Fruit fly (Drosophila melanogaster) whole organism, embryonic: ENCODE results near the gene msn.

Experiments
- BtbVII ChIP-seq: fragments of 200-800 bp; sonication (Bioruptor generic); optimal IDR thresholded peaks from 3 replicates; lab custom pipeline; 2017; ENCODE audit warnings: missing biosample characterization, mild to moderate bottlenecking, missing genetic modification characterization
- C15 ChIP-seq: fragments of 200-800 bp; sonication (Bioruptor generic); IDR thresholded peaks from 3 replicates; pipeline ENCODE4 v1.3.6; 2022; ENCODE audit warnings: missing biosample characterization, missing genetic modification characterization
- CG11504 ChIP-seq: fragments of 200-800 bp; sonication (Bioruptor generic); optimal IDR thresholded peaks from 3 replicates; lab custom pipeline; 2019; ENCODE audit warnings: missing biosample characterization, mild to moderate bottlenecking, missing genetic modification characterization, moderate library complexity
- CG13624 ChIP-seq: fragments of 200-800 bp; sonication (Bioruptor generic); optimal IDR thresholded peaks from 2 replicates; lab custom pipeline; 2016; ENCODE audit warnings: missing biosample characterization, missing genetic modification characterization
- CG15269 ChIP-seq: fragments of 200-800 bp; sonication (Bioruptor generic); optimal IDR thresholded peaks from 2 replicates; lab custom pipeline; 2018; ENCODE audit warnings: missing biosample characterization, mild to moderate bottlenecking, missing genetic modification characterization, moderate library complexity
- CG15696 ChIP-seq: fragments of 200-800 bp; sonication (Bioruptor generic); optimal IDR thresholded peaks from 2 replicates; lab custom pipeline; 2019; ENCODE audit warnings: missing biosample characterization, mild to moderate bottlenecking, missing genetic modification characterization, moderate library complexity
- CG1602 ChIP-seq: fragments of 200-800 bp; sonication (Bioruptor generic); optimal IDR thresholded peaks from 3 replicates; lab custom pipeline; 2016; ENCODE audit warnings: missing biosample characterization, missing genetic modification characterization
- CG17568 ChIP-seq: fragments of 200-800 bp; sonication (Bioruptor generic); optimal IDR thresholded peaks from 2 replicates; lab custom pipeline; 2018; ENCODE audit warnings: missing biosample characterization, mild to moderate bottlenecking, missing genetic modification characterization, moderate library complexity
- CG17829 ChIP-seq: fragments of 200-800 bp; optimal IDR thresholded peaks from 2 replicates; lab custom pipeline; 2019; ENCODE audit warnings: missing biosample characterization, mild to moderate bottlenecking, missing genetic modification characterization, moderate library complexity
- CG2120 ChIP-seq: fragments of 200-800 bp; sonication (Bioruptor generic); optimal IDR thresholded peaks from 3 replicates; lab custom pipeline; 2016; ENCODE audit warnings: missing biosample characterization, missing genetic modification characterization
- CG32767 ChIP-seq: fragments of 200-800 bp; sonication (Bioruptor generic); IDR thresholded peaks from 2 replicates; pipeline ENCODE4 v1.3.6; 2022; ENCODE audit warnings: missing biosample characterization, missing genetic modification characterization
- CG3847 ChIP-seq: fragments of 200-800 bp; sonication (Bioruptor generic); IDR thresholded peaks from 2 replicates; pipeline ENCODE4 v1.3.6; 2022; ENCODE audit warnings: missing biosample characterization, missing genetic modification characterization
- CG4360 ChIP-seq: fragments of 200-800 bp; sonication (Bioruptor generic); IDR thresholded peaks from 2 replicates; pipeline ENCODE4 v1.3.6; 2022; ENCODE audit warnings: missing biosample characterization, missing genetic modification characterization
- CG6813 ChIP-seq: fragments of 200-800 bp; sonication (Bioruptor generic); optimal IDR thresholded peaks from 2 replicates; lab custom pipeline; 2017; ENCODE audit warnings: missing biosample characterization, missing genetic modification characterization, mild to moderate bottlenecking, moderate library complexity, missing genetic modification reagents
- CG7745 ChIP-seq: fragments of 200-800 bp; sonication (Bioruptor generic); optimal IDR thresholded peaks from 2 replicates; lab custom pipeline; 2018; ENCODE audit warnings: missing biosample characterization, mild to moderate bottlenecking, missing genetic modification characterization, moderate library complexity
- CG7928 ChIP-seq: fragments of 200-800 bp; sonication (Bioruptor generic); optimal IDR thresholded peaks from 2 replicates; lab custom pipeline; 2017; ENCODE audit warnings: missing biosample characterization, mild to moderate bottlenecking, missing genetic modification characterization
- CG7987 ChIP-seq: fragments of 200-800 bp; sonication (Bioruptor generic); optimal IDR thresholded peaks from 2 replicates; lab custom pipeline; 2018; ENCODE audit warnings: missing biosample characterization, mild to moderate bottlenecking, missing genetic modification characterization, moderate library complexity
- CG9727 ChIP-seq: fragments of 200-800 bp; sonication (Bioruptor generic); optimal IDR thresholded peaks from 3 replicates; lab custom pipeline; 2017; ENCODE audit warnings: missing biosample characterization, mild to moderate bottlenecking, missing genetic modification characterization
- CG9797 ChIP-seq: fragments of 200-800 bp; sonication (Bioruptor generic); optimal IDR thresholded peaks from 3 replicates; lab custom pipeline; 2018; ENCODE audit warnings: missing biosample characterization, mild to moderate bottlenecking, missing genetic modification characterization
- Fer2 ChIP-seq: fragments of 200-800 bp; sonication (Bioruptor generic); optimal IDR thresholded peaks from 2 replicates; lab custom pipeline; 2018; ENCODE audit warnings: missing biosample characterization, mild to moderate bottlenecking, missing genetic modification characterization, moderate library complexity
- Fer3 ChIP-seq: fragments of 200-800 bp; sonication (Bioruptor generic); optimal IDR thresholded peaks from 2 replicates; lab custom pipeline; 2018; ENCODE audit warnings: missing biosample characterization, mild to moderate bottlenecking, missing genetic modification characterization, moderate library complexity
- Gug ChIP-seq: fragments of 200-800 bp; sonication (Bioruptor generic); IDR thresholded peaks from 4 replicates; pipeline ENCODE4 v1.3.6; 2022; ENCODE audit warnings: missing biosample characterization, missing genetic modification characterization
- HmgZ ChIP-seq: fragments of 200-800 bp; sonication (Bioruptor generic); optimal IDR thresholded peaks from 2 replicates; lab custom pipeline; 2018; ENCODE audit warnings: missing biosample characterization, mild to moderate bottlenecking, missing genetic modification characterization
- Hmr ChIP-seq: fragments of 200-800 bp; sonication (Bioruptor generic); optimal IDR thresholded peaks from 3 replicates; lab custom pipeline; 2017; ENCODE audit warnings: mild to moderate bottlenecking, missing biosample characterization, missing genetic modification reagents, missing genetic modification characterization
- Hr39 ChIP-seq: fragments of >200 bp; optimal IDR thresholded peaks from 2 replicates; lab custom pipeline; 2017
- Mad ChIP-seq: fragments of 200-800 bp; sonication (Bioruptor generic); optimal IDR thresholded peaks from 2 replicates; lab custom pipeline; 2016; ENCODE audit warnings: missing biosample characterization, missing genetic modification characterization
- Meics ChIP-seq: fragments of 200-800 bp; sonication (Bioruptor generic); optimal IDR thresholded peaks from 2 replicates; lab custom pipeline; 2017; ENCODE audit warnings: missing biosample characterization, mild to moderate bottlenecking, missing genetic modification characterization
- Mes4 ChIP-seq: fragments of 200-800 bp; sonication (Bioruptor generic); optimal IDR thresholded peaks from 2 replicates; lab custom pipeline; 2016; ENCODE audit warnings: missing biosample characterization, missing genetic modification characterization
- NC2α ChIP-seq: fragments of 200-800 bp; sonication (Bioruptor generic); optimal IDR thresholded peaks from 2 replicates; lab custom pipeline; 2016; ENCODE audit warnings: missing biosample characterization, missing genetic modification characterization
- NC2β ChIP-seq: fragments of 200-800 bp; sonication (Bioruptor generic); optimal IDR thresholded peaks from 2 replicates; lab custom pipeline; 2016; ENCODE audit warnings: missing biosample characterization, missing genetic modification characterization
- Neu2 ChIP-seq: fragments of 200-800 bp; sonication (Bioruptor generic); optimal IDR thresholded peaks from 3 replicates; lab custom pipeline; 2016; ENCODE audit warnings: missing biosample characterization, missing genetic modification characterization, borderline replicate concordance
- NfI ChIP-seq: fragments of 200-800 bp; sonication (Bioruptor generic); optimal IDR thresholded peaks from 3 replicates; lab custom pipeline; 2018; ENCODE audit warnings: missing biosample characterization, mild to moderate bottlenecking, missing genetic modification characterization, moderate library complexity
- Spps ChIP-seq: fragments of 200-800 bp; sonication (Bioruptor generic); optimal IDR thresholded peaks from 2 replicates; lab custom pipeline; 2018; ENCODE audit warnings: missing biosample characterization, mild to moderate bottlenecking, missing genetic modification characterization
- ac ChIP-seq: fragments of 200-800 bp; sonication (Bioruptor generic); optimal IDR thresholded peaks from 3 replicates; lab custom pipeline; 2017; ENCODE audit warnings: missing biosample characterization, mild to moderate bottlenecking, missing genetic modification characterization
- amos ChIP-seq: fragments of 200-800 bp; sonication (Bioruptor generic); IDR thresholded peaks from 2 replicates; pipeline ENCODE4 v1.3.6; 2022; ENCODE audit warnings: missing biosample characterization, missing genetic modification characterization; ENCODE audit not compliant: partially characterized antibody
- dati ChIP-seq: fragments of 200-800 bp; sonication (Bioruptor generic); IDR thresholded peaks from 2 replicates; pipeline ENCODE4 v1.3.6; 2022; ENCODE audit warnings: missing biosample characterization, missing genetic modification characterization
- disco-r ChIP-seq: fragments of 200-800 bp; sonication (Bioruptor generic); optimal IDR thresholded peaks from 2 replicates; lab custom pipeline; 2016; ENCODE audit warnings: missing biosample characterization, missing genetic modification characterization
- dm ChIP-seq: fragments of 200-800 bp; sonication (Bioruptor generic); optimal IDR thresholded peaks from 3 replicates; lab custom pipeline; 2016; ENCODE audit warnings: missing biosample characterization, missing genetic modification characterization
- eve ChIP-seq, 2 experiments: fragments of >200 bp; optimal IDR thresholded peaks; 2 replicates each; lab custom pipeline; 2017; ENCODE audit warnings: missing biosample characterization in 2 of 2, missing genetic modification characterization in 2 of 2
- ham ChIP-seq: fragments of 200-800 bp; sonication (Bioruptor generic); IDR thresholded peaks from 2 replicates; pipeline ENCODE4 v1.3.6; 2022; ENCODE audit warnings: missing biosample characterization, missing genetic modification characterization
- hbn ChIP-seq: fragments of 200-800 bp; sonication (Bioruptor generic); IDR thresholded peaks from 2 replicates; pipeline ENCODE4 v1.3.6; 2022; ENCODE audit warnings: missing biosample characterization, missing genetic modification characterization; ENCODE audit not compliant: partially characterized antibody
- lola ChIP-seq, 3 experiments: fragments of >200 bp in 2 of 3; fragments of 200-800 bp in 1 of 3; sonication (Bioruptor generic) in 1 of 3; optimal IDR thresholded peaks; 2 replicates each; lab custom pipeline; 2017 to 2019; ENCODE audit warnings: missing biosample characterization in 3 of 3, missing genetic modification characterization in 3 of 3, mild to moderate bottlenecking in 1 of 3, moderate library complexity in 1 of 3
- oc ChIP-seq: fragments of 200-800 bp; sonication (Bioruptor generic); optimal IDR thresholded peaks from 2 replicates; lab custom pipeline; 2018; ENCODE audit warnings: missing biosample characterization, mild to moderate bottlenecking, missing genetic modification characterization, moderate library complexity
- otp ChIP-seq: fragments of 200-800 bp; sonication (Bioruptor generic); IDR thresholded peaks from 3 replicates; pipeline ENCODE4, ENCODE4 v1.3.6; 2022; ENCODE audit warnings: missing biosample characterization, missing genetic modification characterization
- stc ChIP-seq: fragments of 200-800 bp; sonication (Bioruptor generic); IDR thresholded peaks from 2 replicates; pipeline ENCODE4 v1.3.6; 2022; ENCODE audit warnings: missing biosample characterization, missing genetic modification characterization
- sug ChIP-seq: fragments of 200-800 bp; optimal IDR thresholded peaks from 2 replicates; lab custom pipeline; 2019; ENCODE audit warnings: missing biosample characterization, mild to moderate bottlenecking, missing genetic modification characterization, moderate library complexity
- tgo ChIP-seq: fragments of 200-800 bp; sonication (Bioruptor generic); IDR thresholded peaks from 3 replicates; pipeline ENCODE4 v1.3.6; 2022; ENCODE audit warnings: missing biosample characterization, missing genetic modification characterization
- tio ChIP-seq: fragments of 200-800 bp; sonication (Bioruptor generic); optimal IDR thresholded peaks from 2 replicates; lab custom pipeline; 2017; ENCODE audit warnings: missing biosample characterization, missing genetic modification characterization, inconsistent platforms
- toy ChIP-seq: fragments of 200-800 bp; sonication (Bioruptor generic); IDR thresholded peaks from 2 replicates; pipeline ENCODE4 v1.3.6; 2022; ENCODE audit warnings: missing biosample characterization, missing genetic modification characterization
- zen ChIP-seq: fragments of 200-800 bp; sonication (Bioruptor generic); optimal IDR thresholded peaks from 3 replicates; lab custom pipeline; 2018; ENCODE audit warnings: missing biosample characterization, mild to moderate bottlenecking, missing genetic modification characterization, moderate library complexity
- zfh2 ChIP-seq: fragments of 200-800 bp; sonication (Bioruptor generic); optimal IDR thresholded peaks from 2 replicates; lab custom pipeline; 2016; ENCODE audit warnings: missing biosample characterization, missing genetic modification characterization

msn gene

DNA sequence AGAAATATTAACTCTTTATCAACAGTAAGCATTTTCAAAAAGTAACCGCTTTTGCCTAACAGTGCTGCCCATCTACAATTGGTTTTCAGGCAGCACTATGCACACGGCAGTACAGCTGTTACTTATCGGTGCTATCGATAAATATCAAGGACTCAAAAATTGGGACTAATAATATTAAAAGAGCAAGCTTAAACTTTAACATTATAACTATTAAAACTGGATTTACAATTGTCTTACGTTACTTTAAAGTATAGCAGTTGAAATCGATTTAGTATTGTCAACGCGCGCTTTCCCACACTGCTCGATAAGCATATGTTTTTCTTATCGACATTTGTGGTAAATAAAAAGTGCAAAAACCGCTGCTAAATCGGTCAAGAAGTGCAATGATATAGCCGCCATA lies 45.1 kb upstream of the msn start, which contains the start of the genes CG42245 and MEP-1 (continued):
- TF ChIP-seq Mad (GFP tag; lab: Kevin White, UChicago): peak; percentile 54
- TF ChIP-seq Fer2 (tag; lab: Kevin White, UChicago): no peak
- TF ChIP-seq CG3847 (GFP tag; lab: Robert Waterston, UW): peak; percentile 71
- TF ChIP-seq BtbVII (GFP tag; lab: Kevin White, UChicago): no peak
- TF ChIP-seq CG7928 (GFP tag; lab: Kevin White, UChicago): no peak
- TF ChIP-seq sug (tag; lab: Kevin White, UChicago): peak; percentile 42
- no peak for TF ChIP-seq ac (GFP tag; lab: Kevin White, UChicago)
- no peak for TF ChIP-seq CG7745 (tag; lab: Kevin White, UChicago)
- no peak for TF ChIP-seq CG4360
- TF ChIP-seq Hmr (GFP tag; lab: Kevin White, UChicago): peak; percentile 31
- no peak for TF ChIP-seq oc (tag; lab: Kevin White, UChicago)
- TF ChIP-seq hbn (GFP tag; lab: Robert Waterston, UW): peak; percentile 53
- no peak for TF ChIP-seq zen (tag; lab: Kevin White, UChicago)
- TF ChIP-seq lola (GFP tag; optimal IDR thresholded peaks at IDR 0.05; lab: Kevin White, UChicago): peak in 1 of 3 experiments; percentile 32
- TF ChIP-seq CG17829 (tag; lab: Kevin White, UChicago): peak; percentile 59
- TF ChIP-seq eve (GFP tag; optimal IDR thresholded peaks at IDR 0.05; lab: Kevin White, UChicago): no peak
- TF ChIP-seq C15 (GFP tag; lab: Robert Waterston, UW): no peak
- TF ChIP-seq Hr39: no peak
- TF ChIP-seq toy: no peak
- peak; percentile 66 for TF ChIP-seq CG11504
- TF ChIP-seq tgo (GFP tag; lab: Robert Waterston, UW): no peak; the same call in 2 of the 3 replicates
- peak; percentile 26 for TF ChIP-seq CG1602 (GFP tag; lab: Kevin White, UChicago)
- peak; percentile 19 for TF ChIP-seq Fer3
- TF ChIP-seq Neu2 (GFP tag; lab: Kevin White, UChicago): no peak
- peak; percentile 58 for TF ChIP-seq HmgZ
- TF ChIP-seq CG13624 (GFP tag; lab: Kevin White, UChicago): peak; percentile 72
- TF ChIP-seq CG32767 (GFP tag; lab: Robert Waterston, UW): no peak
- no peak for TF ChIP-seq CG7987 (GFP tag; lab: Kevin White, UChicago)
- no peak for TF ChIP-seq Gug (GFP tag; lab: Robert Waterston, UW)
- TF ChIP-seq CG15696 (tag; lab: Kevin White, UChicago): no peak
- no peak for TF ChIP-seq stc
- peak; percentile 49 for TF ChIP-seq Mes4 (GFP tag; lab: Kevin White, UChicago)
- peak; percentile 33 for TF ChIP-seq zfh2 (GFP tag; lab: Kevin White, UChicago)
- no peak for TF ChIP-seq disco-r (GFP tag; lab: Kevin White, UChicago)
- peak; percentile 37 for TF ChIP-seq CG9797 (GFP tag; lab: Kevin White, UChicago)
- peak; percentile 45 for TF ChIP-seq Meics (GFP tag; lab: Kevin White, UChicago)
- TF ChIP-seq NC2α (GFP tag; lab: Kevin White, UChicago): peak; percentile 41
- no peak for TF ChIP-seq CG17568 (GFP tag; lab: Kevin White, UChicago)
- TF ChIP-seq ham (GFP tag; lab: Robert Waterston, UW): no peak
- TF ChIP-seq otp: 0 out of 3 replicates have a peak, but pooled peaks have one; percentile 44
- peak; percentile 45 for TF ChIP-seq NfI (GFP tag; lab: Kevin White, UChicago)
- peak; percentile 53 for TF ChIP-seq NC2β (GFP tag; lab: Kevin White, UChicago)
- TF ChIP-seq CG15269 (tag; lab: Kevin White, UChicago): peak; percentile 38
- TF ChIP-seq dati: no peak
- TF ChIP-seq tio (GFP tag; lab: Kevin White, UChicago): no peak
- peak; percentile 42 for TF ChIP-seq CG9727
- TF ChIP-seq CG6813 (GFP tag; lab: Kevin White, UChicago): no peak
- peak; percentile 55 for TF ChIP-seq dm (GFP tag; lab: Kevin White, UChicago)
- no peak for TF ChIP-seq Spps
- peak; percentile 68 for TF ChIP-seq amos
- TF ChIP-seq CG2120 (GFP tag; lab: Kevin White, UChicago): peak; percentile 73
